Fruit fly (Drosophila melanogaster): ENCODE data around the gene CG11892.

The CG11892 gene

DNA sequence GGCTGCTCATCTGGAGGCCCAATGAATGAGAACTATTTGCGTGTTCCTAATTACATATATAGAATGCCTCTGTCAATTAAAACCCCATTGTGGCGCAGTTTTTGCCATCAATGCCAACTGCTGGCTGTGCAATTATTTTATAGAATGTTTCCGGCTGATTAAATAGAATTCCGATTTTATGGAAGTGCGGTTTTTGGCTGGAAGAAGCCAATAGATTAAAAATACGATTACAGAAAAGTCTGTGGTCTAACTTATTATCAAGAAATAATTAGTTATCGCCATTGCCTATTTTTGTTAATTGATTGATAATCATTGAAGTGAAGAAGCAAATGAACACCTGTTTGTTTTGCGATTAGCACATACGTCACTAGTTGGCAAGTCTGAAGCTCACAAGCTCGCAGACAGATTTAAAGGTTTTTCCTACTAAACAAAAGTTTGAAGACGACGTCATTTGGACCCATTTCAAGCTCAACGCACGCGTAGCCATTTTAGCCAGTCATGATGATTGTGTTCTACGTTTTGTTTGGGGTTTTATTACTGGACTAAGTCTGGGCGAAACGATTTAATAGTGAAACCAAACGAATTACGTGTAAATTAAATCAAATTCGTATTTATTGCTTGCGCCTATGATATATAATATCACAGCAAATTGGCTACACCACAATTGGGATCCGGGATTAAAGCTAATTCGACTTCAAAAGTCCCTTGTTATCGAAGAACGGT is 24.6 kb downstream of the CG11892 start:
- TF ChIP-seq psq (optimal IDR thresholded peaks at IDR 0.05) (no peak), CG8478 (optimal IDR thresholded peaks at IDR 0.05) (no peak), EcR (GFP tag; optimal IDR thresholded peaks at IDR 0.05) (no peak), Dll (optimal IDR thresholded peaks at IDR 0.05) (no peak), usp (GFP tag; optimal IDR thresholded peaks at IDR 0.05) (no peak), pan (optimal IDR thresholded peaks at IDR 0.05) (no peak)

DNA sequence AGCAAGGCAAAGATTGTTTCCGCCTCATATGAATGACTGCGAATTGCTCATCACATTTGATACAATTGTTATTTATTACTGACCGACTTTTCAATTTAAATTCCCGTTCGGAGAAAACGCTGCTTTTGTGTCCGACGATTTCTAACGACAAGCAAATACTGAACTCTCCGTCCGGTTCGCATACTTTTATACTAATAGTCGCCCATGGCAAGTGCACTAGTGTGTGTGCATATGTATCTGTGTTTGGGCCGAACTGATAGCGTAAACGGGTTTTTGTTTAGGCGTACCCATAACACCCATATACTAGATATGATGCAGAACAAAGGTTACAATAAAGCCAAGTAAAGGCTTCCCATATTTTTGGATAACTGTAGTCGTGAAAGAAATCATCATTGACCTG is 26.9 kb downstream of the CG11892 start, which contains the start of gene CG10550:
Gene CG10550 (minus strand): TSS at position 164 of the 400 bp plus-strand sequence.
- TF ChIP-seq usp (GFP tag; optimal IDR thresholded peaks at IDR 0.05) (no peak), CG8478 (optimal IDR thresholded peaks at IDR 0.05) (no peak), pan (optimal IDR thresholded peaks at IDR 0.05) (no peak), EcR (GFP tag; optimal IDR thresholded peaks at IDR 0.05) (no peak), psq (optimal IDR thresholded peaks at IDR 0.05) (no peak), Dll (optimal IDR thresholded peaks at IDR 0.05) (no peak)

DNA sequence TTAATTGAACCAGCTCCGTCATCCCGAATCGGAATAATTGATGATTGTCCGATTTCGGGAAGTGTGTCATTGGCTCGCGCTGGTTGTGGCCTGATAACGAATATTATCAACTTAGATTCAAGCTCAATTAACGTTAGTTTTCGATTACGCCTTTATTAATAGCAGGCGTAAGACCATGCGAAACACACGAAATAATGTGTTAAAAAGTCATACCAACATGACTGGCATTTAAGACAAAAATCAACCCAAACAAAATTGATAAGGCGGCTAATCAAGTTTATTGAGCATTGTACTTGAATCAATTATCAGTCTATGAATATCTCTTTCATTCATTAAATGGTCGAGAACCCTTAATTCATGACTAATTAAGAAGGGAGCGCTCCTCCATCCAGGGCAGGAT is 27.8 kb downstream of the CG11892 start:
- TF ChIP-seq psq (optimal IDR thresholded peaks at IDR 0.05): no peak
- TF ChIP-seq pan (optimal IDR thresholded peaks at IDR 0.05): no peak
- no peak for TF ChIP-seq CG8478 (optimal IDR thresholded peaks at IDR 0.05)
- no peak for TF ChIP-seq usp (GFP tag; optimal IDR thresholded peaks at IDR 0.05)
- no peak for TF ChIP-seq EcR (GFP tag; optimal IDR thresholded peaks at IDR 0.05)
- no peak for TF ChIP-seq Dll (optimal IDR thresholded peaks at IDR 0.05)

DNA sequence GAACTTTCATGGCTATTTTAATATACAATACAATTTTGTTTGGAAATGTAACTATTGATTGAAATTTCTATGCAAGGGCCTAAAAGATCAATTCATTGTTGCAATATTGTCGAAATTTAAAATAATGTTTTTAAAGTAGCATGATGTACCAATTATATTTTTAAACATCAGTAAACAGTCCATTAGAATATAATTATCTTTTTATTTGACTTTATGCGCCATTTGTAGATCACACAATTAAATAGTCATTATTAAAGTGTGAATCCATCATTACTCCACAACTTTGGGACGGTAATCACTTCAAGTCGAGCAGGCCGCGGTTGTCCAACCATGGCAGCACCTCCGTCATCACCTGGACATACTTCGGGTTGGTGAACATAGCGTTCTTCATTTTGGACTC is 29.5 kb downstream of the CG11892 start, which contains the start of gene CG31099:
Gene CG31099 (minus strand): TSS at position 101 of the 400 bp plus-strand sequence.
- no peak for TF ChIP-seq pan (optimal IDR thresholded peaks at IDR 0.05)
- no peak for TF ChIP-seq EcR (GFP tag; optimal IDR thresholded peaks at IDR 0.05)
- no peak for TF ChIP-seq Dll (optimal IDR thresholded peaks at IDR 0.05)
- TF ChIP-seq CG8478 (optimal IDR thresholded peaks at IDR 0.05): no peak
- no peak for TF ChIP-seq psq (optimal IDR thresholded peaks at IDR 0.05)
- TF ChIP-seq usp (GFP tag; optimal IDR thresholded peaks at IDR 0.05): no peak

DNA sequence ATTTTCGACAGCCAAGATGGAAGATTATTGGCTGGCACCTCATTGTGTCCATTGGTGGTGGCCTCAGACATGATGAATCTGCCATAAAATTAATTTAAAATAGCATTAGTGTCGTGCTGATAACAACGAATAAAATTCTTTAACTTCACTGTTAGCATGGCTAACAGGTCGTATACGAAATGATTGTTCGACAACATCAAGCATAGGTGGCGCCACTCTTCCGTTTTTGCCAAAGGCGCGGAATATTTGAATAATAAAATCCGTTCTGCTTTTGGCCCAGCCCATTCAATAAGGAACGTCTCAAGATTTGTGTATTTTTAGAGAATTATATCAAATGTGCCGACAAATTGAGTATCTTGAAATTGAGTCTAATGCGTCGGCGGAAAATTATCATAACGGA is 31.2 kb downstream of the CG11892 start:
- TF ChIP-seq usp (GFP tag; optimal IDR thresholded peaks at IDR 0.05) (no peak), pan (optimal IDR thresholded peaks at IDR 0.05) (no peak), Dll (optimal IDR thresholded peaks at IDR 0.05) (no peak), EcR (GFP tag; optimal IDR thresholded peaks at IDR 0.05) (no peak), psq (optimal IDR thresholded peaks at IDR 0.05) (no peak), CG8478 (optimal IDR thresholded peaks at IDR 0.05) (no peak)

DNA sequence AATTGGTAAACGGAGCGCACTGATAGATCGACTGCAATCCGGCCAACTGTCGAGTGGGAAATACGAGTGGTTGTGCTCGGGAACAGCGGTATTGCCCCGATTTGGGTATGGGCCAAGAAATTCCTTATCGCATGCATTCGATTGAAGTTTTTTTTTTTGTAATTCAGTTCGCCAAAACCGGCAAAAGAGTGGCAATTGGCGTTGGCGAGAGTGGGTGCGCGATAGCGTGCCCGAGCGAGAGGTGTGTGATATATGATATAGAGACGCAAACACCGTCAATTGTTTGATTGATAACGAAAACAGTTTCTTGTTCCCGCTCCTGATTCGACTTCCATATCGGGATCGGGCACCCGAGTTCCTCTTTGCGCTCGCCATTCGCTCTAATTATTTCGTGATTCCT is 32.4 kb downstream of the CG11892 start, which contains the start of gene CG31087:
Gene CG31087 (minus strand): TSS at position 63 of the 400 bp plus-strand sequence.
- TF ChIP-seq EcR (GFP tag; optimal IDR thresholded peaks at IDR 0.05) (no peak), psq (optimal IDR thresholded peaks at IDR 0.05) (no peak), pan (optimal IDR thresholded peaks at IDR 0.05) (no peak), usp (GFP tag; optimal IDR thresholded peaks at IDR 0.05) (no peak)

DNA sequence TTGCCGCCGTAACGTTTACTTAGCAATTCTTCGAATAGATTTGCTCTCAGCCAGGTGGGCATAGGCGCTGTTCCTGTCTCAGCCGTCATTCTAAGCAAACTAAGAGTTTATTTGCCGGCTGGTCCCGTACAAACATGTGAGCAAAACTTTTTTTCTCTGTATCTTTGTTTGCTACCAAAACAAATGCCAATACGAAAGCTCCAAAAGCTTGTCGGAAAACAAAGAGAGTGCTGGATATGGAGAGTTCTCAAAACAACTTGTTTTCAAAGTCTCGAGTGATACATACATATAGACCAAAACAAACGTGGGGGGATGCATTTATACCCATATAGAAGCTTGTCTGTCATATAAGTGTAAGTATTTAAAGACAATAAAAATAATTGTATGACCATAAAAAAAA is 34.7 kb downstream of the CG11892 start, which contains the start of gene CG10559:
Gene CG10559 (minus strand): TSS at position 101 of the 400 bp plus-strand sequence.
- TF ChIP-seq CG8478 (optimal IDR thresholded peaks at IDR 0.05) (no peak), pan (optimal IDR thresholded peaks at IDR 0.05) (no peak)

DNA sequence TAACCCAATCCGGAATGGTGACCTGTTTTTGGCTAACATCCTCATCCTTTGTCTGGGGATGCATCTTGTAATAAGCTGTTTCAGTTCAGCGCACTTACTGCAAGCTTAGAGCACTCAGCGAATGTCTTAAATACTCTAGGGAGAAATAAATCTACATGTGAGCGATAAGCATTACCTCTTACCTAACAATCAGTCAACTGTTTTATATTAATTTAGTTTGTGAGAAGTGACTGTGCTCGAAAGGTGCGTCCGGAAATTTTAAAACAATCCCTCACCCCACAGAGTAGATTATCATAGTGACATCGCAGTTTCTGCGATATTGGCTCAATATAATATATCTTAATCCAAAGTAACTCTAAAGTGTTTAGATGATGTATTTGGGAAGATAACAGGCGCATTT is 36.7 kb downstream of the CG11892 start, which contains the start of gene CG10553:
Gene CG10553 (minus strand): TSS at position 101 of the 400 bp plus-strand sequence.
- TF ChIP-seq CG8478 (optimal IDR thresholded peaks at IDR 0.05) (no peak), EcR (GFP tag; optimal IDR thresholded peaks at IDR 0.05) (no peak), psq (optimal IDR thresholded peaks at IDR 0.05) (no peak), Dll (optimal IDR thresholded peaks at IDR 0.05) (no peak), usp (GFP tag; optimal IDR thresholded peaks at IDR 0.05) (no peak), pan (optimal IDR thresholded peaks at IDR 0.05) (no peak)

DNA sequence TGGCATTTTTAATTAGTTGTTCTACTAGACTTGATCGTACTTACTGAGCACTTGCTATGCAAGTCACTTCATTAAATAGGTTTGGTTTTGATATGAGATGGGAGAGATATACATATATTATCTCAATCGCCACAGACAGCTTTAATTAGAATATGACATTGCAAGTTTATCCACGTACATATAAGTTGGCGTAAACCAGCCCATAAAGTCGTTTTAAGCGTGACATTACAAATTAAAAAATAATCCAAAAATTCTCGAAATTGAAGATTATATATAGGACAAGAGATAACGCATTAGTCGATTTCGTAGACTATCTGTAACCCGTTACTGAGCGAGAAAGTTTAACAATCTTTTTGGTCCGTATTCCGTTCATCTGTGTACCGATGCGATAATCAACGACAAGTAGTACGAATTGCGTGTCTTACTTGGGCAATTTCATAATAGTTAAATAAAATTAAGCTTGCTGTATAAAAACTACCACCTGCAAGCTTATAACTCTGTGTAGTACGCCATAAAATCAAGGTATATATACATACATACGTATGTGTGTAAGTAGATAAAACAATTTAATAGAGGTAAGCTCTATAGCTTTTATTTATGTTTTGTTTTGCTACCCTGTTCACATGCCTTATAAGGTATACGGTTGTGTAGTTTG is 38.8 kb downstream of the CG11892 start, which contains the start of gene CG10560:
Gene CG10560 (minus strand): TSS at position 51 of the 655 bp plus-strand sequence.
- no peak for TF ChIP-seq Dll (optimal IDR thresholded peaks at IDR 0.05)
- no peak for TF ChIP-seq pan (optimal IDR thresholded peaks at IDR 0.05)
- no peak for TF ChIP-seq psq (optimal IDR thresholded peaks at IDR 0.05)
- no peak for TF ChIP-seq usp (GFP tag; optimal IDR thresholded peaks at IDR 0.05)
- no peak for TF ChIP-seq CG8478 (optimal IDR thresholded peaks at IDR 0.05)

DNA sequence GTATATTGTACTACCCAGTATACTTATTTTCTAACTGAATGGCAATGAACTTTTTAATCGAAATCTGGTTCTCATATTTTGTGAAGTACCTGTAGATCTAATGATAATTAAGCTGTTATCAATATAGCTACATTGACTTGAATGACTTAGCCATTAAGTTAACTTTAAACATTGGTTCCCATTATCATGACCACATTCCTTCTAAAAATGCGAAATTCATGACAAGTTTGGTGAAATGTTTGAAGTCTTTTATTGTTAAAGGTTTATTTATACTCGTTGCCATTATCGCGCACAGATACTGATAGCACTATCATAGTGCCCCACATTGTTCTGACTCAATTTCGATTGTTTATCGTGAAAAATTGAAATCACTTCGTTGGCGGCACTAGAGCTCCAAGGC is 39.5 kb downstream of the CG11892 start:
- no peak for TF ChIP-seq CG8478 (optimal IDR thresholded peaks at IDR 0.05)
- no peak for TF ChIP-seq Dll (optimal IDR thresholded peaks at IDR 0.05)
- no peak for TF ChIP-seq pan (optimal IDR thresholded peaks at IDR 0.05)
- no peak for TF ChIP-seq usp (GFP tag; optimal IDR thresholded peaks at IDR 0.05)
- no peak for TF ChIP-seq EcR (GFP tag; optimal IDR thresholded peaks at IDR 0.05)
- TF ChIP-seq psq (optimal IDR thresholded peaks at IDR 0.05): no peak

DNA sequence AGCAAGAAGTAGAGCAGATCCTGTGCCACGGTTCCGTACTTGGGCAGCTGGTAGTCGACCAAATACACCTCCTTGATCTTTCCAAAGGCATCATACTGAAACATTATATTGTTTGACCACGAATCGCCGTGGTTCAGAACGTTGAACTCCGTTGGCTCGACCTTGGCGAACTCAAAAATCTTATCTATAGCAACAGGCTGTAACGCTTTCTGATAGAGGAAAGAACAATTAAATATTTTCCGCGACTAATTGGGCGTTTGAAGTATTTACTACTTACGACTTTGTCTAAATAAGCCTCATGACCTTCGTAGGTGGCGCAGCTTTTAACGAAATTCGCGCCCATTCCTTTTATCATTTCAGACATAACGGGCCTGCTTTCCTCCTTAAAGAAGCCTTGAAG is 40.3 kb downstream of the CG11892 start:
- TF ChIP-seq CG8478 (optimal IDR thresholded peaks at IDR 0.05) (no peak), usp (GFP tag; optimal IDR thresholded peaks at IDR 0.05) (no peak), psq (optimal IDR thresholded peaks at IDR 0.05) (no peak), pan (optimal IDR thresholded peaks at IDR 0.05) (no peak), EcR (GFP tag; optimal IDR thresholded peaks at IDR 0.05) (no peak), Dll (optimal IDR thresholded peaks at IDR 0.05) (no peak)

DNA sequence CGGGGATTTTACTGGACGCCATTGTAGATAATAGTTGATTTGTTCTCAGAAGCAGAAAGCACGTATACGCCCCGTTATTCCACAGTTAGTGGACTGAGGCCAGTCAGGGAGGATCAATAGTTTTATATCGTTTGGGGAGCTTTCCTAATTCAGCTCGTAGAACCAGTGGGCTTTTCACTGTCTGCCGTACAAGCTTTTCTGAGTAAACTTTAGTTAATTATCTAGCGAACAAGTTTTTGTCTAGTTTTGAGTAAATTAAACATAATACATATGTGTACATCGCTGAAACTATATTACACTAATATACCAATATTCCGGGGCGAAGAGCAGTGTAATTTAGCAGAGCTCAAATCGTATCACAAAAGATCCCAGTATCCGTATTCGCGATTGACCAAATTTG is 41.3 kb downstream of the CG11892 start, which contains the start of gene CG10562:
Gene CG10562 (minus strand): TSS at position 101 of the 400 bp plus-strand sequence.
- TF ChIP-seq CG8478 (optimal IDR thresholded peaks at IDR 0.05): no peak
- no peak for TF ChIP-seq usp (GFP tag; optimal IDR thresholded peaks at IDR 0.05)

Data from whole organism.